Fruit fly (Drosophila melanogaster) whole organism, embryonic: ENCODE data around the gene FucTD.
A peak's percentile ranks its signal among the peaks of the same experiment; 100 is the strongest.

Experiments
- CG10321 ChIP-seq: fragments of 200-800 bp; sonication (Bioruptor generic); IDR thresholded peaks from 2 replicates; pipeline ENCODE4 v1.3.6; 2022; ENCODE audit warnings: missing biosample characterization, missing genetic modification characterization
- CG12769 ChIP-seq: fragments of 200-800 bp; sonication (Bioruptor generic); optimal IDR thresholded peaks from 2 replicates; lab custom pipeline; 2019; ENCODE audit warnings: missing biosample characterization, mild to moderate bottlenecking, missing genetic modification characterization, moderate library complexity
- CG13775 ChIP-seq: fragments of 200-800 bp; sonication (Bioruptor generic); optimal IDR thresholded peaks from 3 replicates; lab custom pipeline; 2017; ENCODE audit warnings: missing biosample characterization, mild to moderate bottlenecking, missing genetic modification characterization
- CG13894 ChIP-seq: fragments of 200-800 bp; sonication (Bioruptor generic); optimal IDR thresholded peaks from 3 replicates; lab custom pipeline; 2018; ENCODE audit warnings: missing biosample characterization, mild to moderate bottlenecking, missing genetic modification characterization, moderate library complexity
- CG14860 ChIP-seq: fragments of 200-800 bp; sonication (Bioruptor generic); IDR thresholded peaks from 3 replicates; pipeline ENCODE4 v1.3.6; 2022; ENCODE audit warnings: missing biosample characterization, missing genetic modification characterization; ENCODE audit not compliant: partially characterized antibody
- CG14965 ChIP-seq: fragments of 200-800 bp; sonication (Bioruptor generic); optimal IDR thresholded peaks from 2 replicates; lab custom pipeline; 2016; ENCODE audit warnings: missing biosample characterization, missing genetic modification characterization, borderline replicate concordance
- CG15514 ChIP-seq: fragments of 200-800 bp; sonication (Bioruptor generic); optimal IDR thresholded peaks from 3 replicates; lab custom pipeline; 2017; ENCODE audit warnings: missing biosample characterization, missing genetic modification characterization, mild to moderate bottlenecking, moderate library complexity, missing genetic modification reagents
- CG17912 ChIP-seq: fragments of 200-800 bp; sonication (Bioruptor generic); optimal IDR thresholded peaks from 2 replicates; lab custom pipeline; 2018; ENCODE audit warnings: missing biosample characterization, mild to moderate bottlenecking, missing genetic modification characterization
- CG1832 ChIP-seq: fragments of 200-800 bp; sonication (Bioruptor generic); optimal IDR thresholded peaks from 2 replicates; lab custom pipeline; 2017; ENCODE audit warnings: missing biosample characterization, mild to moderate bottlenecking, missing genetic modification characterization, inconsistent platforms
- CG2678 ChIP-seq: fragments of 200-800 bp; sonication (Bioruptor generic); optimal IDR thresholded peaks from 3 replicates; lab custom pipeline; 2019; ENCODE audit warnings: missing biosample characterization, mild to moderate bottlenecking, missing genetic modification characterization, moderate library complexity
- CG32767 ChIP-seq: fragments of 200-800 bp; sonication (Bioruptor generic); IDR thresholded peaks from 2 replicates; pipeline ENCODE4 v1.3.6; 2022; ENCODE audit warnings: missing biosample characterization, missing genetic modification characterization
- CG42726 ChIP-seq: fragments of 200-800 bp; sonication (Bioruptor generic); IDR thresholded peaks from 2 replicates; pipeline ENCODE4 v1.3.6; 2022; ENCODE audit warnings: missing biosample characterization, missing genetic modification characterization; ENCODE audit not compliant: partially characterized antibody
- CG4617 ChIP-seq: fragments of 200-800 bp; sonication (Bioruptor generic); optimal IDR thresholded peaks from 3 replicates; lab custom pipeline; 2016; ENCODE audit warnings: missing biosample characterization, missing genetic modification characterization, borderline replicate concordance
- CG6272 ChIP-seq: fragments of 200-800 bp; sonication (Bioruptor generic); IDR thresholded peaks from 2 replicates; pipeline ENCODE4 v1.3.6; 2022; ENCODE audit warnings: missing biosample characterization, missing genetic modification characterization
- Dll ChIP-seq: fragments of 200-800 bp; sonication (Bioruptor generic); IDR thresholded peaks from 4 replicates; pipeline ENCODE4 v1.3.6; 2022; ENCODE audit warnings: missing biosample characterization, missing genetic modification characterization; ENCODE audit not compliant: partially characterized antibody
- Dp ChIP-seq: fragments of 200-800 bp; sonication (Bioruptor generic); optimal IDR thresholded peaks from 2 replicates; lab custom pipeline; 2018; ENCODE audit warnings: missing biosample characterization, mild to moderate bottlenecking, missing genetic modification characterization, moderate library complexity
- Hey ChIP-seq: fragments of 200-800 bp; sonication (Bioruptor generic); optimal IDR thresholded peaks from 3 replicates; lab custom pipeline; 2018; ENCODE audit warnings: missing biosample characterization, mild to moderate bottlenecking, missing genetic modification characterization
- HmgD ChIP-seq: fragments of 200-800 bp; sonication (Bioruptor generic); optimal IDR thresholded peaks from 3 replicates; lab custom pipeline; 2016; ENCODE audit warnings: missing biosample characterization, missing genetic modification characterization
- Mad ChIP-seq: fragments of 200-800 bp; sonication (Bioruptor generic); optimal IDR thresholded peaks from 2 replicates; lab custom pipeline; 2016; ENCODE audit warnings: missing biosample characterization, missing genetic modification characterization
- Med ChIP-seq: fragments of 200-800 bp; sonication (Bioruptor generic); peaks from one replicate; lab custom pipeline; 2016; ENCODE audit warnings: missing biosample characterization, missing genetic modification characterization, mild to moderate bottlenecking, inconsistent platforms, moderate library complexity
- Poxn ChIP-seq: fragments of 200-800 bp; sonication (Bioruptor generic); IDR thresholded peaks from 2 replicates; pipeline ENCODE4 v1.3.6; 2022; ENCODE audit warnings: missing biosample characterization, missing genetic modification characterization
- Ptx1 ChIP-seq: fragments of 200-800 bp; sonication (Bioruptor generic); IDR thresholded peaks from 2 replicates; pipeline ENCODE4 v1.3.6; 2022; ENCODE audit warnings: missing biosample characterization, missing genetic modification characterization
- Side ChIP-seq: fragments of 200-800 bp; sonication (Bioruptor generic); optimal IDR thresholded peaks from 2 replicates; lab custom pipeline; 2016; ENCODE audit warnings: missing biosample characterization, missing genetic modification characterization
- Stat92E ChIP-seq, 3 experiments: fragments of >200 bp in 2 of 3; fragments of 200-800 bp in 1 of 3; sonication (Bioruptor generic) in 1 of 3; optimal IDR thresholded peaks; 2 replicates each; lab custom pipeline; 2017 to 2019; ENCODE audit warnings: missing biosample characterization in 3 of 3, missing genetic modification characterization in 3 of 3, mild to moderate bottlenecking in 1 of 3, moderate library complexity in 1 of 3
- Taf1 ChIP-seq: fragments of 200-800 bp; sonication (Bioruptor generic); IDR thresholded peaks from 2 replicates; pipeline ENCODE4 v1.3.6; 2022; ENCODE audit warnings: missing biosample characterization, missing genetic modification characterization
- Trl ChIP-seq, 3 experiments: fragments of >200 bp in 2 of 3; fragments of 200-800 bp in 1 of 3; sonication (Bioruptor generic) in 1 of 3; optimal IDR thresholded peaks; 2 replicates in 1 of 3; 3 replicates in 2 of 3; lab custom pipeline; 2016 to 2017; ENCODE audit warnings: missing biosample characterization in 1 of 3, missing genetic modification characterization in 1 of 3
- YL-1 ChIP-seq: fragments of 200-800 bp; sonication (Bioruptor generic); optimal IDR thresholded peaks from 3 replicates; lab custom pipeline; 2017; ENCODE audit warnings: missing biosample characterization, mild to moderate bottlenecking, missing genetic modification characterization
- ap ChIP-seq: fragments of 200-800 bp; sonication (Bioruptor generic); IDR thresholded peaks from 2 replicates; pipeline ENCODE4 v1.3.6; 2022; ENCODE audit warnings: missing biosample characterization, missing genetic modification characterization
- ase ChIP-seq: fragments of 200-800 bp; sonication (Bioruptor generic); IDR thresholded peaks from 3 replicates; pipeline ENCODE4 v1.3.6; 2022; ENCODE audit warnings: missing biosample characterization, missing genetic modification characterization
- ash1 ChIP-seq: fragments of 200-800 bp; sonication (Bioruptor generic); optimal IDR thresholded peaks from 2 replicates; lab custom pipeline; 2018; ENCODE audit warnings: missing biosample characterization, mild to moderate bottlenecking, missing genetic modification characterization
- bsh ChIP-seq, 2 experiments: fragments of 200-800 bp; sonication (Bioruptor generic); optimal IDR thresholded peaks; 2 replicates each; lab custom pipeline; 2017 to 2018; ENCODE audit warnings: mild to moderate bottlenecking in 2 of 2, missing biosample characterization in 2 of 2, missing genetic modification characterization in 2 of 2, moderate library complexity in 1 of 2
- crol ChIP-seq: fragments of 200-800 bp; sonication (Bioruptor generic); IDR thresholded peaks from 2 replicates; pipeline ENCODE4 v1.3.6; 2022; ENCODE audit warnings: missing biosample characterization, missing genetic modification characterization
- gcm2 ChIP-seq: fragments of 200-800 bp; sonication (Bioruptor generic); optimal IDR thresholded peaks from 2 replicates; lab custom pipeline; 2016; ENCODE audit warnings: missing biosample characterization, missing genetic modification characterization
- jigr1 ChIP-seq: fragments of 200-800 bp; sonication (Bioruptor generic); IDR thresholded peaks from 3 replicates; pipeline ENCODE4 v1.3.6; 2022; ENCODE audit warnings: missing biosample characterization, missing genetic modification characterization
- nmo ChIP-seq: fragments of 200-800 bp; sonication (Bioruptor generic); optimal IDR thresholded peaks from 2 replicates; lab custom pipeline; 2018; ENCODE audit warnings: missing biosample characterization, mild to moderate bottlenecking, missing genetic modification characterization, moderate library complexity
- nom ChIP-seq: fragments of 200-800 bp; sonication (Bioruptor generic); optimal IDR thresholded peaks from 2 replicates; lab custom pipeline; 2017; ENCODE audit warnings: missing biosample characterization, missing genetic modification characterization, mild to moderate bottlenecking, moderate library complexity, missing genetic modification reagents
- onecut ChIP-seq: fragments of 200-800 bp; sonication (Bioruptor generic); IDR thresholded peaks from 2 replicates; pipeline ENCODE4 v1.3.6; 2022; ENCODE audit warnings: missing biosample characterization, missing genetic modification characterization
- pan ChIP-seq, 4 experiments: fragments of >200 bp in 3 of 4; fragments of 200-800 bp in 1 of 4; sonication (Bioruptor generic) in 1 of 4; optimal IDR thresholded peaks in 3 of 4; IDR thresholded peaks in 1 of 4; 2 replicates each; pipeline versions ENCODE4 v1.3.6 to Lab custom; 2017 to 2022; ENCODE audit warnings: missing biosample characterization in 2 of 4, missing genetic modification characterization in 2 of 4, mixed read lengths in 1 of 4
- pros ChIP-seq: fragments of 200-800 bp; sonication (Bioruptor generic); optimal IDR thresholded peaks from 3 replicates; lab custom pipeline; 2019; ENCODE audit warnings: missing biosample characterization, mild to moderate bottlenecking, missing genetic modification characterization, moderate library complexity
- psq ChIP-seq: fragments of 200-800 bp; sonication (Bioruptor generic); optimal IDR thresholded peaks from 2 replicates; lab custom pipeline; 2017; ENCODE audit warnings: missing biosample characterization, missing genetic modification characterization
- pum ChIP-seq: fragments of 200-800 bp; sonication (Bioruptor generic); optimal IDR thresholded peaks from 2 replicates; lab custom pipeline; 2016; ENCODE audit warnings: missing biosample characterization, missing genetic modification characterization
- ro ChIP-seq: fragments of 200-800 bp; sonication (Bioruptor generic); IDR thresholded peaks from 2 replicates; pipeline ENCODE4 v1.3.6; 2022; ENCODE audit warnings: missing biosample characterization, missing genetic modification characterization
- sens ChIP-seq: fragments of 200-800 bp; sonication (Bioruptor generic); peaks from one replicate; lab custom pipeline; 2016; ENCODE audit warnings: missing biosample characterization, missing genetic modification characterization
- seq ChIP-seq: fragments of 200-800 bp; sonication (Bioruptor generic); IDR thresholded peaks from 2 replicates; pipeline ENCODE4 v1.3.6; 2022; ENCODE audit warnings: missing biosample characterization, missing genetic modification characterization
- slbo ChIP-seq: fragments of 200-800 bp; sonication (Bioruptor generic); IDR thresholded peaks from 2 replicates; pipeline ENCODE4 v1.3.6; 2022; ENCODE audit warnings: missing biosample characterization, missing genetic modification characterization
- sug ChIP-seq: fragments of 200-800 bp; optimal IDR thresholded peaks from 2 replicates; lab custom pipeline; 2019; ENCODE audit warnings: missing biosample characterization, mild to moderate bottlenecking, missing genetic modification characterization, moderate library complexity
- trh ChIP-seq: fragments of 200-800 bp; sonication (Bioruptor generic); optimal IDR thresholded peaks from 2 replicates; lab custom pipeline; 2016; ENCODE audit warnings: missing biosample characterization, missing genetic modification characterization
- usp ChIP-seq: fragments of >200 bp; optimal IDR thresholded peaks from 2 replicates; lab custom pipeline; 2017; ENCODE audit warnings: missing biosample characterization, missing genetic modification characterization

FucTD gene

dm6 chr3L:1380959-1381358, 35.1 kb upstream of the FucTD start:
- peak; percentile 24 for TF ChIP-seq Med (GFP tag; lab: Kevin White, UChicago)
- no peak for TF ChIP-seq CG6272
- TF ChIP-seq pros (GFP tag; lab: Kevin White, UChicago), result peak; percentile 10
- peak; percentile 49 for TF ChIP-seq CG1832 (GFP tag; lab: Kevin White, UChicago)
- TF ChIP-seq CG10321, result peak; percentile 90
- no peak for TF ChIP-seq Dp (GFP tag; lab: Kevin White, UChicago)
- peak in 1 of 2 experiments; percentile 30 for TF ChIP-seq bsh (GFP tag; optimal IDR thresholded peaks at IDR 0.05; lab: Kevin White, UChicago)
- peak; percentile 72 for TF ChIP-seq nom (GFP tag; lab: Kevin White, UChicago)
- peak; percentile 71; the same call in 1 of the 2 replicates for TF ChIP-seq crol
- TF ChIP-seq, all 482 proteins: peak for 7

- no peak for TF ChIP-seq pan (optimal IDR thresholded peaks at IDR 0.05; lab: Kevin White, UChicago)
- no peak for TF ChIP-seq pan (GFP tag; optimal IDR thresholded peaks at IDR 0.05 in 1 of 2, IDR thresholded peaks at IDR 0.05 in 1 of 2)
- TF ChIP-seq Taf1 (GFP tag; lab: Robert Waterston, UW), result no peak
- TF ChIP-seq Side (GFP tag; lab: Kevin White, UChicago), result no peak
- no peak for TF ChIP-seq Trl (optimal IDR thresholded peaks at IDR 0.05; lab: Kevin White, UChicago)
- TF ChIP-seq Trl (GFP tag; optimal IDR thresholded peaks at IDR 0.05; lab: Kevin White, UChicago), result no peak
- TF ChIP-seq seq (GFP tag; lab: Robert Waterston, UW), result peak; percentile 11; the same call in 1 of the 2 replicates
- TF ChIP-seq YL-1 (GFP tag; lab: Kevin White, UChicago), result no peak
- no peak for TF ChIP-seq slbo (GFP tag; lab: Robert Waterston, UW)
- no peak for TF ChIP-seq CG17912 (GFP tag; lab: Kevin White, UChicago)
- TF ChIP-seq CG14860, result no peak
- TF ChIP-seq CG13894 (tag; lab: Kevin White, UChicago), result peak; percentile 2
- TF ChIP-seq HmgD (GFP tag; lab: Kevin White, UChicago), result no peak
- no peak for TF ChIP-seq Hey (tag; lab: Kevin White, UChicago)
- no peak for TF ChIP-seq psq (GFP tag; lab: Kevin White, UChicago)
- no peak for TF ChIP-seq usp
- TF ChIP-seq Dll (GFP tag; lab: Robert Waterston, UW), result no peak
- TF ChIP-seq Mad (GFP tag; lab: Kevin White, UChicago), result no peak
- TF ChIP-seq CG4617 (GFP tag; lab: Kevin White, UChicago), result no peak
- TF ChIP-seq CG32767 (GFP tag; lab: Robert Waterston, UW), result no peak
- TF ChIP-seq CG14965 (GFP tag; lab: Kevin White, UChicago), result no peak
- TF ChIP-seq sens, result peak; percentile 11
- TF ChIP-seq onecut (GFP tag; lab: Robert Waterston, UW), result no peak
- TF ChIP-seq ase (GFP tag; lab: Robert Waterston, UW), result no peak
- TF ChIP-seq jigr1 (GFP tag; lab: Robert Waterston, UW), result no peak
- TF ChIP-seq CG15514 (GFP tag; lab: Kevin White, UChicago), result peak; percentile 96
- TF ChIP-seq CG42726 (GFP tag; lab: Robert Waterston, UW), result no peak
- TF ChIP-seq CG13775 (GFP tag; lab: Kevin White, UChicago), result no peak
- TF ChIP-seq ap, result no peak
- no peak for TF ChIP-seq Stat92E (GFP tag; optimal IDR thresholded peaks at IDR 0.05; lab: Kevin White, UChicago)
- TF ChIP-seq ash1 (GFP tag; lab: Kevin White, UChicago), result no peak
- TF ChIP-seq sug (tag; lab: Kevin White, UChicago), result no peak
- no peak for TF ChIP-seq gcm2 (GFP tag; lab: Kevin White, UChicago)
- no peak for TF ChIP-seq nmo (GFP tag; lab: Kevin White, UChicago)
- TF ChIP-seq pum (GFP tag; lab: Kevin White, UChicago), result no peak
- TF ChIP-seq ro (GFP tag; lab: Robert Waterston, UW), result no peak
- TF ChIP-seq trh (GFP tag; lab: Kevin White, UChicago), result no peak
- no peak for TF ChIP-seq CG12769 (tag; lab: Kevin White, UChicago)
- TF ChIP-seq CG2678 (tag; lab: Kevin White, UChicago), result no peak
- no peak for TF ChIP-seq Poxn (GFP tag; lab: Robert Waterston, UW)
- TF ChIP-seq Ptx1 (GFP tag; lab: Robert Waterston, UW), result 0 out of 2 replicates have a peak, but pooled peaks have one; percentile 10
These were observed 30.3 kb upstream of the FucTD start for dm6 chr3L:1385683-1386246.
